Fruit fly (Drosophila melanogaster): ENCODE results near the gene CG4686.
A peak's percentile ranks its signal among the peaks of the same experiment; 100 is the strongest.

Gene CG4686

dm6 chr3R:19860996-19861719 is 3.1 kb upstream of the CG4686 start, which contains the start of the genes Ire1 and Mrm2 (continued):
- TF ChIP-seq amos (GFP tag; IDR thresholded peaks at IDR 0.05; ENCODE audit: partially characterized antibody) (peak; percentile 59), caup (GFP tag; optimal IDR thresholded peaks at IDR 0.05; ENCODE audit: severe bottlenecking) (peak; percentile 68), otp (GFP tag; IDR thresholded peaks at IDR 0.05) (0 out of 3 replicates have a peak, but pooled peaks have one; percentile 36), oc (tag; optimal IDR thresholded peaks at IDR 0.05) (no peak), sens (GFP tag) (peak; percentile 96), CG10979 (tag; optimal IDR thresholded peaks at IDR 0.05) (peak; percentile 72), Fer2 (tag; optimal IDR thresholded peaks at IDR 0.05) (peak; percentile 50), mirr (GFP tag; optimal IDR thresholded peaks at IDR 0.05) (peak; percentile 29), CG17829 (tag; optimal IDR thresholded peaks at IDR 0.05) (peak; percentile 85), pho (GFP tag; optimal IDR thresholded peaks at IDR 0.05) (peak; percentile 90), Jarid2 (GFP tag; optimal IDR thresholded peaks at IDR 0.05) (peak; percentile 69), stc (GFP tag; IDR thresholded peaks at IDR 0.05) (no peak), slp2 (GFP tag; optimal IDR thresholded peaks at IDR 0.05) (peak; percentile 85), MTF-1 (GFP tag; optimal IDR thresholded peaks at IDR 0.05; ENCODE audit: borderline replicate concordance) (no peak), Doc3 (GFP tag; IDR thresholded peaks at IDR 0.05; ENCODE audit: partially characterized antibody) (peak; percentile 62), CG10147 (GFP tag; optimal IDR thresholded peaks at IDR 0.05) (peak; percentile 38), cwo (GFP tag; optimal IDR thresholded peaks at IDR 0.05) (peak; percentile 53), CG14710 (tag; optimal IDR thresholded peaks at IDR 0.05) (peak; percentile 94), Ets65A (GFP tag) (peak; percentile 99), CG2120 (GFP tag; optimal IDR thresholded peaks at IDR 0.05) (peak; percentile 91), CG30431 (GFP tag; optimal IDR thresholded peaks at IDR 0.05) (peak; percentile 73), Myb (GFP tag; optimal IDR thresholded peaks at IDR 0.05) (peak; percentile 84), bsh (GFP tag; optimal IDR thresholded peaks at IDR 0.05) (peak; percentile 20 to 78), dan (GFP tag; IDR thresholded peaks at IDR 0.05) (0 out of 2 replicates have a peak, but pooled peaks have one; percentile 30), D19B (GFP tag; optimal IDR thresholded peaks at IDR 0.05) (peak; percentile 34), CG8478 (optimal IDR thresholded peaks at IDR 0.05) (no peak), ftz-f1 (GFP tag; optimal IDR thresholded peaks at IDR 0.05) (no peak), da (GFP tag; optimal IDR thresholded peaks at IDR 0.05) (peak; percentile 70), Ada2b (GFP tag; IDR thresholded peaks at IDR 0.05) (peak; percentile 75), CG11085 (GFP tag; IDR thresholded peaks at IDR 0.05) (peak; percentile 72), dysf (GFP tag; IDR thresholded peaks at IDR 0.05) (peak; percentile 84), CTCF (GFP tag; optimal IDR thresholded peaks at IDR 0.05) (no peak), Dbx (GFP tag; IDR thresholded peaks at IDR 0.05) (peak; percentile 83), CG7372 (GFP tag; IDR thresholded peaks at IDR 0.05) (peak; percentile 81), fd3F (GFP tag; optimal IDR thresholded peaks at IDR 0.05) (peak; percentile 72), CG15073 (GFP tag; optimal IDR thresholded peaks at IDR 0.05) (no peak), NC2β (GFP tag; optimal IDR thresholded peaks at IDR 0.05) (peak; percentile 91), PHDP (tag; optimal IDR thresholded peaks at IDR 0.05) (peak; percentile 74), fd96Cb (tag; optimal IDR thresholded peaks at IDR 0.05) (peak; percentile 74), pzg (GFP tag; optimal IDR thresholded peaks at IDR 0.05) (peak; percentile 95), Hey (tag; optimal IDR thresholded peaks at IDR 0.05) (no peak), slou (GFP tag; optimal IDR thresholded peaks at IDR 0.05) (peak; percentile 81), Optix (GFP tag; IDR thresholded peaks at IDR 0.05) (peak; percentile 71), CG1647 (GFP tag; optimal IDR thresholded peaks at IDR 0.05) (peak; percentile 81), Oaz (GFP tag; IDR thresholded peaks at IDR 0.05) (peak; percentile 56), emc (GFP tag; optimal IDR thresholded peaks at IDR 0.05) (peak; percentile 75), CG9817 (tag; optimal IDR thresholded peaks at IDR 0.05) (peak; percentile 90), CG4328 (GFP tag; optimal IDR thresholded peaks at IDR 0.05) (peak; percentile 67), ap (GFP tag; IDR thresholded peaks at IDR 0.05) (peak; percentile 52; the same call in 1 of the 2 replicates), Elba2 (GFP tag; optimal IDR thresholded peaks at IDR 0.05) (peak; percentile 96)

Measured in whole organism, embryonic.